Fruit fly (Drosophila melanogaster) whole organism, wandering third instar larva: ENCODE measurements around the gene CG34398.
A peak's percentile ranks its signal among the peaks of the same experiment; 100 is the strongest.

Source experiments
- CG9705 ChIP-seq: fragments of 200-800 bp; sonication (Bioruptor generic); optimal IDR thresholded peaks from 2 replicates; lab custom pipeline; 2018; ENCODE audit warnings: missing biosample characterization, mild to moderate bottlenecking, missing genetic modification characterization
- CrebA ChIP-seq: fragments of 200-800 bp; sonication (Bioruptor generic); optimal IDR thresholded peaks from 2 replicates; lab custom pipeline; 2016; ENCODE audit warnings: missing biosample characterization, mild to moderate bottlenecking, missing genetic modification characterization, borderline replicate concordance
- Dfd ChIP-seq: fragments of >200 bp; optimal IDR thresholded peaks from 2 replicates; lab custom pipeline; 2017; ENCODE audit warnings: missing biosample characterization, missing genetic modification characterization
- Mio ChIP-seq: sonication (Bioruptor generic); optimal IDR thresholded peaks from 2 replicates; lab custom pipeline; 2016; ENCODE audit warnings: missing biosample characterization, missing genetic modification characterization
- Myc ChIP-seq: fragments of >200 bp; optimal IDR thresholded peaks from 2 replicates; lab custom pipeline; 2017
- OdsH ChIP-seq: fragments of 200-800 bp; sonication (Bioruptor generic); optimal IDR thresholded peaks from 2 replicates; lab custom pipeline; 2016; ENCODE audit warnings: missing biosample characterization, mild to moderate bottlenecking, missing genetic modification characterization
- Vsx2 ChIP-seq: fragments of 200-300, 225-300 bp; sonication (Bioruptor generic); optimal IDR thresholded peaks from 2 replicates; lab custom pipeline; 2018; ENCODE audit warnings: missing biosample characterization, missing genetic modification characterization; ENCODE audit not compliant: partially characterized antibody
- dsf ChIP-seq: sonication (Bioruptor generic); optimal IDR thresholded peaks from 2 replicates; lab custom pipeline; 2016; ENCODE audit warnings: missing biosample characterization, missing genetic modification characterization, borderline replicate concordance
- fru ChIP-seq: fragments of 200-800 bp; sonication (Bioruptor generic); optimal IDR thresholded peaks from 3 replicates; lab custom pipeline; 2016; ENCODE audit warnings: missing biosample characterization, mild to moderate bottlenecking, missing genetic modification characterization
- jim ChIP-seq: fragments of 175-275, 200-325 bp; sonication (Bioruptor generic); optimal IDR thresholded peaks from 2 replicates; lab custom pipeline; 2016; ENCODE audit warnings: missing biosample characterization, mild to moderate bottlenecking, missing genetic modification characterization
- pan ChIP-seq: fragments of >200 bp; optimal IDR thresholded peaks from 2 replicates; lab custom pipeline; 2017
- psq ChIP-seq: fragments of 200-800 bp; sonication (Bioruptor generic); optimal IDR thresholded peaks from 3 replicates; lab custom pipeline; 2017; ENCODE audit warnings: missing biosample characterization, mild to moderate bottlenecking, missing genetic modification characterization, moderate library complexity
- woc ChIP-seq: sonication (Bioruptor generic); optimal IDR thresholded peaks from 2 replicates; lab custom pipeline; 2016; ENCODE audit warnings: missing biosample characterization, mild to moderate bottlenecking, missing genetic modification characterization

- peak; percentile 87 for TF ChIP-seq psq
- peak; percentile 93 for TF ChIP-seq fru (GFP tag; lab: Kevin White, UChicago)
- no peak for TF ChIP-seq pan
- TF ChIP-seq Mio (GFP tag; lab: Kevin White, UChicago), result no peak
- peak; percentile 13 for TF ChIP-seq woc (GFP tag; lab: Kevin White, UChicago)
- TF ChIP-seq Vsx2 (GFP tag; lab: Kevin White, UChicago), result no peak
- no peak for TF ChIP-seq jim (GFP tag; lab: Kevin White, UChicago)
- TF ChIP-seq OdsH (GFP tag; lab: Kevin White, UChicago), result peak; percentile 77
- no peak for TF ChIP-seq Myc (lab: Kevin White, UChicago)
- peak; percentile 57 for TF ChIP-seq CrebA
- TF ChIP-seq CG9705 (GFP tag; lab: Kevin White, UChicago), result peak; percentile 3
- TF ChIP-seq Dfd (GFP tag; lab: Kevin White, UChicago), result no peak
- TF ChIP-seq dsf (GFP tag; lab: Kevin White, UChicago), result no peak
Observed at dm6 chr2L:8958046-8958497, 59.5 kb downstream of the CG34398 start.
